Worm (Caenorhabditis elegans): Measurements from ENCODE around the gene gcy-29.

DNA sequence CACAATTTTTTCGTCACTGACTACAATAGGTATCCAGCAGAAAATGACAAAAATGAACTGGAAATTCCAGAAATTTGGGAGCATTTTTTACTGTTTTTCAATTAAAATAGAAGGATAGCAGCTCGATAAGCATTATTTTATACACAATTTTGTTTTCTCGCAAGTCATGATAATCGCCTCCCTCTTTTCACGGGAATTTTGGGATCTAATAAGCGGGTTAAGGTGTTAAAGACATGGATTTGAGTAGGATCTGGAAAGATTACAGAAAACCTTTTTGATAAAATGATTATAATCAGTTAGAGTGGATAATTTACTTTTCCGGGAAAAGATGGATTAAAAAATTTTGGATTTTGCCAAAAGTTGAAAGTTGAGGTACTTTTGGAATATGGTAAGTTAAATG lies at the start of gene gcy-29:
- TF ChIP-seq pqm-1 (tag; optimal IDR thresholded peaks at IDR 0.05) = no peak
- no peak for TF ChIP-seq unc-55 (GFP tag; optimal IDR thresholded peaks at IDR 0.05)
- no peak for TF ChIP-seq rnt-1 (tag; optimal IDR thresholded peaks at IDR 0.05)
- no peak for TF ChIP-seq pha-4 (tag; optimal IDR thresholded peaks at IDR 0.05)
- no peak for TF ChIP-seq unc-42 (tag; optimal IDR thresholded peaks at IDR 0.05)
- no peak for TF ChIP-seq F13H6.1 (tag; optimal IDR thresholded peaks at IDR 0.05)
- no peak for TF ChIP-seq pros-1 (tag; optimal IDR thresholded peaks at IDR 0.05)
- TF ChIP-seq ets-4 (tag; optimal IDR thresholded peaks at IDR 0.05) = no peak
- no peak for TF ChIP-seq K02D7.2 (tag; optimal IDR thresholded peaks at IDR 0.05)
- no peak for TF ChIP-seq ceh-30 (tag; optimal IDR thresholded peaks at IDR 0.05)
- TF ChIP-seq pha-2 (tag; optimal IDR thresholded peaks at IDR 0.05) = no peak
- no peak for TF ChIP-seq pax-1 (tag; optimal IDR thresholded peaks at IDR 0.05)
- TF ChIP-seq nhr-232 (tag; optimal IDR thresholded peaks at IDR 0.05) = no peak
- TF ChIP-seq sox-2 (GFP tag; IDR thresholded peaks at IDR 0.05) = no peak
